Worm (Caenorhabditis elegans): Measurements from ENCODE around the gene Y59H11AR.3.
A peak's percentile ranks its signal among the peaks of the same experiment; 100 is the strongest.

Gene Y59H11AR.3

DNA sequence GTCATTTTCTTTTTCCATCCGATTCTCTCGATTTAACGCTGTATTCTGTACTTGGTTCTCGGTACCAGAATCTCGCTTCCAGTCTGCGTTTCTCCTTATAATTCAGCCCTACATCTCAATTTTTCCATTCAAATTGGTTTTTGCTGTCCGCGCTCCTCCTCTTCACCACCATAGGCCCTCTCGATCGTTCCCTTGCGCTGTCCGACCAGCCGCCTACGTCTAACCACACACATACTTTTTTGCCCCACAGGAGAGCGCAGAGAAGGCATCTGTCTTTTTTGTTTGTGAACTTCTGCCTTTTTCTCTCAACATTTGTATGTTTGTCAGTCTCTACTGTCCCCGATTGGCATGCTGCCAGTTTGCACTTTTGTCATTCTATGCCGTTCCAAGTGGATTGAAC, 32.1 kb upstream of the Y59H11AR.3 start, which contains the start of gene F42A9.11:
TSS of gene F42A9.11 (plus strand) at position 310 of the 400 bp plus-strand sequence.
- peak; percentile 51; the same call in 1 of the 2 replicates for TF ChIP-seq T26A8.4 (GFP tag; IDR thresholded peaks at IDR 0.05)
- TF ChIP-seq snpc-1.2 (GFP tag; IDR thresholded peaks at IDR 0.05): no peak
- TF ChIP-seq hmg-1.1 (GFP tag; IDR thresholded peaks at IDR 0.05): peak; percentile 52; the same call in 1 of the 2 replicates
- TF ChIP-seq mdl-1 (tag; optimal IDR thresholded peaks at IDR 0.05): peak in 1 of 2 experiments; percentile 44
- peak; percentile 43; the same call in 1 of the 2 replicates for TF ChIP-seq egl-43 (GFP tag; IDR thresholded peaks at IDR 0.05)
- peak; percentile 16; the same call in 1 of the 2 replicates for TF ChIP-seq dmd-6 (GFP tag; IDR thresholded peaks at IDR 0.05)
- no peak for TF ChIP-seq nhr-102 (tag; optimal IDR thresholded peaks at IDR 0.05)
- TF ChIP-seq set-16 (GFP tag; IDR thresholded peaks at IDR 0.05): 0 out of 2 replicates have a peak, but pooled peaks have one; percentile 20
- TF ChIP-seq nhr-25 (tag; optimal IDR thresholded peaks at IDR 0.05; ENCODE audit: borderline replicate concordance, insufficient read depth): peak; percentile 28
- TF ChIP-seq unc-62 (GFP tag; optimal IDR thresholded peaks at IDR 0.05 in 1 of 2): peak in 1 of 2 experiments; percentile 79
- no peak for TF ChIP-seq unc-62 (tag; optimal IDR thresholded peaks at IDR 0.05)
- TF ChIP-seq mep-1 (tag; optimal IDR thresholded peaks at IDR 0.05): peak; percentile 51
- TF ChIP-seq aha-1 (tag): peak; percentile 89
- TF ChIP-seq F49E8.2 (tag; optimal IDR thresholded peaks at IDR 0.05; ENCODE audit: borderline replicate concordance): no peak
- TF ChIP-seq mxl-3 (GFP tag; optimal IDR thresholded peaks at IDR 0.05): peak; percentile 73
- peak; percentile 53 for TF ChIP-seq mes-2 (tag; optimal IDR thresholded peaks at IDR 0.05; ENCODE audit: poor library complexity, severe bottlenecking)
- peak; percentile 9 for TF ChIP-seq dpl-1 (GFP tag; optimal IDR thresholded peaks at IDR 0.05)
- no peak for TF ChIP-seq F44E2.7 (GFP tag; IDR thresholded peaks at IDR 0.05)
- peak; percentile 28 for TF ChIP-seq nhr-6 (tag; optimal IDR thresholded peaks at IDR 0.05)
- peak; percentile 53 for TF ChIP-seq hlh-30 (tag; optimal IDR thresholded peaks at IDR 0.05; ENCODE audit: insufficient read depth)
- TF ChIP-seq daf-16 (GFP tag; optimal IDR thresholded peaks at IDR 0.05): no peak
- TF ChIP-seq daf-16 (tag; optimal IDR thresholded peaks at IDR 0.05): peak; percentile 48
- peak in 1 of 2 experiments; percentile 44 for TF ChIP-seq lsy-2 (tag; optimal IDR thresholded peaks at IDR 0.05)
- no peak for TF ChIP-seq madf-9 (GFP tag; conservative IDR thresholded peaks at IDR 0.05)
- TF ChIP-seq lin-13 (GFP tag; optimal IDR thresholded peaks at IDR 0.05): no peak
- no peak for TF ChIP-seq mxl-2 (GFP tag; conservative IDR thresholded peaks at IDR 0.05)
- peak; percentile 14 for TF ChIP-seq dve-1 (tag; optimal IDR thresholded peaks at IDR 0.05; ENCODE audit: insufficient read depth)
- TF ChIP-seq nhr-28 (tag; optimal IDR thresholded peaks at IDR 0.05): peak; percentile 66
- TF ChIP-seq hlh-11 (tag; optimal IDR thresholded peaks at IDR 0.05): peak; percentile 66
- TF ChIP-seq rbr-2 (tag; optimal IDR thresholded peaks at IDR 0.05): peak; percentile 4

DNA sequence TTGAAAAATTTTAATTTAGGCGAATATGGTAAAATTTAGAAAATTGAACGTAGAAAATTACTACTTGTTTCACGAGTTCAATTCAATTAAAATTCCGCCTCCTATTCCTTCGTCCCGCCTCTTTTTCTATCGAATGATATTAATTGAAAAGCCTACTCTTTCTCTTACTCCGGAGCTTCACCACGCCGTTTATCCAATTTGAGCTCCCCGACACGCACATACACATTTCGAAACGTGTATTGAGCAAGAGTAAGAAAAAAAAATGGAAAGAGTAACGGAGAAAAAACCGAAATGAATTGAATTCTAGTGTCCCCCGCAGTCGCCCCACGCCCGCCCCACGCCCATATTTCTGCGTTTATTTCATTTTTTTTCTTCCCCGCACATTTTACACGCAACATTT, 31.1 kb upstream of the Y59H11AR.3 start:
- TF ChIP-seq T26A8.4 (GFP tag; IDR thresholded peaks at IDR 0.05) (peak; percentile 70; the same call in 1 of the 2 replicates), hif-1 (tag; optimal IDR thresholded peaks at IDR 0.05) (peak in 1 of 2 experiments; percentile 4), egl-43 (GFP tag; IDR thresholded peaks at IDR 0.05) (0 out of 2 replicates have a peak, but pooled peaks have one; percentile 24), aha-1 (tag) (peak; percentile 8), ctbp-1 (GFP tag; IDR thresholded peaks at IDR 0.05) (0 out of 2 replicates have a peak, but pooled peaks have one; percentile 18), zag-1 (tag; optimal IDR thresholded peaks at IDR 0.05) (no peak), F49E8.2 (tag; optimal IDR thresholded peaks at IDR 0.05; ENCODE audit: borderline replicate concordance) (no peak), daf-19 (GFP tag; conservative IDR thresholded peaks at IDR 0.05) (no peak), vab-7 (GFP tag; IDR thresholded peaks at IDR 0.05) (no peak), T20F7.1 (GFP tag; optimal IDR thresholded peaks at IDR 0.05) (no peak), pha-4 (GFP tag; IDR thresholded peaks at IDR 0.05) (0 out of 2 replicates have a peak, but pooled peaks have one; percentile 8), pha-4 (tag; optimal IDR thresholded peaks at IDR 0.05) (no peak)
